Fruit fly (Drosophila melanogaster) whole organism, embryonic: Measurements from ENCODE around the gene HemK2.
A peak's percentile ranks its signal among the peaks of the same experiment; 100 is the strongest.

Experiments
- Atf-2 ChIP-seq: fragments of 200-800 bp; sonication (Bioruptor generic); optimal IDR thresholded peaks from 2 replicates; lab custom pipeline; 2016; ENCODE audit warnings: missing biosample characterization, missing genetic modification characterization
- CG10321 ChIP-seq: fragments of 200-800 bp; sonication (Bioruptor generic); IDR thresholded peaks from 2 replicates; pipeline ENCODE4 v1.3.6; 2022; ENCODE audit warnings: missing biosample characterization, missing genetic modification characterization
- CG10543 ChIP-seq: fragments of 200-800 bp; sonication (Bioruptor generic); optimal IDR thresholded peaks from 3 replicates; lab custom pipeline; 2017; ENCODE audit warnings: missing biosample characterization, mild to moderate bottlenecking, missing genetic modification characterization, moderate library complexity
- CG11504 ChIP-seq: fragments of 200-800 bp; sonication (Bioruptor generic); optimal IDR thresholded peaks from 3 replicates; lab custom pipeline; 2019; ENCODE audit warnings: missing biosample characterization, mild to moderate bottlenecking, missing genetic modification characterization, moderate library complexity
- CG11695 ChIP-seq: fragments of 200-800 bp; sonication (Bioruptor generic); IDR thresholded peaks from 3 replicates; pipeline ENCODE4 v1.3.6; 2022; ENCODE audit warnings: missing biosample characterization, missing genetic modification characterization
- CG12104 ChIP-seq: fragments of 200-800 bp; sonication (Bioruptor generic); optimal IDR thresholded peaks from 3 replicates; lab custom pipeline; 2016; ENCODE audit warnings: missing biosample characterization, missing genetic modification characterization
- CG13123 ChIP-seq: fragments of 200-800 bp; sonication (Bioruptor generic); optimal IDR thresholded peaks from 2 replicates; lab custom pipeline; 2016; ENCODE audit warnings: missing biosample characterization, missing genetic modification characterization
- CG14441 ChIP-seq: fragments of 200-800 bp; sonication (Bioruptor generic); IDR thresholded peaks from 2 replicates; pipeline ENCODE4 v1.3.6; 2022; ENCODE audit warnings: missing biosample characterization, missing genetic modification characterization
- CG14710 ChIP-seq: fragments of 200-800 bp; sonication (Bioruptor generic); optimal IDR thresholded peaks from 3 replicates; lab custom pipeline; 2019; ENCODE audit warnings: missing biosample characterization, mild to moderate bottlenecking, missing genetic modification characterization, moderate library complexity
- CG15073 ChIP-seq: fragments of 200-800 bp; sonication (Bioruptor generic); optimal IDR thresholded peaks from 2 replicates; lab custom pipeline; 2016; ENCODE audit warnings: missing biosample characterization, missing genetic modification characterization
- CG17802 ChIP-seq: fragments of 200-800 bp; sonication (Bioruptor generic); optimal IDR thresholded peaks from 2 replicates; lab custom pipeline; 2018; ENCODE audit warnings: missing biosample characterization, mild to moderate bottlenecking, missing genetic modification characterization, moderate library complexity
- CG30431 ChIP-seq: fragments of 200-800 bp; sonication (Bioruptor generic); optimal IDR thresholded peaks from 2 replicates; lab custom pipeline; 2017; ENCODE audit warnings: missing biosample characterization, missing genetic modification characterization
- CG32772 ChIP-seq: fragments of 200-800 bp; sonication (Bioruptor generic); IDR thresholded peaks from 2 replicates; pipeline ENCODE4 v1.3.6; 2022; ENCODE audit warnings: missing biosample characterization, missing genetic modification characterization
- CG34224 ChIP-seq: fragments of 200-800 bp; sonication (Bioruptor generic); IDR thresholded peaks from 3 replicates; pipeline ENCODE4 v1.3.6; 2022; ENCODE audit warnings: missing biosample characterization, missing genetic modification characterization; ENCODE audit not compliant: partially characterized antibody
- CG3726 ChIP-seq: fragments of 200-800 bp; sonication (Bioruptor generic); IDR thresholded peaks from 3 replicates; pipeline ENCODE4, ENCODE4 v1.3.6; 2022; ENCODE audit warnings: missing biosample characterization, missing genetic modification characterization
- CG3847 ChIP-seq: fragments of 200-800 bp; sonication (Bioruptor generic); IDR thresholded peaks from 2 replicates; pipeline ENCODE4 v1.3.6; 2022; ENCODE audit warnings: missing biosample characterization, missing genetic modification characterization
- CG4360 ChIP-seq: fragments of 200-800 bp; sonication (Bioruptor generic); IDR thresholded peaks from 2 replicates; pipeline ENCODE4 v1.3.6; 2022; ENCODE audit warnings: missing biosample characterization, missing genetic modification characterization
- CG4617 ChIP-seq: fragments of 200-800 bp; sonication (Bioruptor generic); optimal IDR thresholded peaks from 3 replicates; lab custom pipeline; 2016; ENCODE audit warnings: missing biosample characterization, missing genetic modification characterization, borderline replicate concordance
- CG4730 ChIP-seq: fragments of 200-800 bp; sonication (Bioruptor generic); IDR thresholded peaks from 2 replicates; pipeline ENCODE4 v1.3.6; 2022; ENCODE audit warnings: missing biosample characterization, missing genetic modification characterization
- CHES-1-like ChIP-seq: fragments of 200-800 bp; sonication (Bioruptor generic); optimal IDR thresholded peaks from 2 replicates; lab custom pipeline; 2016; ENCODE audit warnings: missing biosample characterization, missing genetic modification characterization
- D19B ChIP-seq: fragments of 200-800 bp; sonication (Bioruptor generic); optimal IDR thresholded peaks from 2 replicates; lab custom pipeline; 2017; ENCODE audit warnings: missing biosample characterization, mild to moderate bottlenecking, missing genetic modification characterization
- Dek ChIP-seq: fragments of 200-800 bp; sonication (Bioruptor generic); optimal IDR thresholded peaks from 3 replicates; lab custom pipeline; 2019; ENCODE audit warnings: missing biosample characterization, mild to moderate bottlenecking, missing genetic modification characterization, moderate library complexity
- Eip74EF ChIP-seq, 2 experiments: fragments of 200-800 bp in 1 of 2; fragments of >200 bp in 1 of 2; sonication (Bioruptor generic) in 1 of 2; optimal IDR thresholded peaks; 2 replicates each; lab custom pipeline; 2017 to 2019; ENCODE audit warnings: missing biosample characterization in 2 of 2, missing genetic modification characterization in 2 of 2, mild to moderate bottlenecking in 1 of 2, moderate library complexity in 1 of 2
- Fer2 ChIP-seq: fragments of 200-800 bp; sonication (Bioruptor generic); optimal IDR thresholded peaks from 2 replicates; lab custom pipeline; 2018; ENCODE audit warnings: missing biosample characterization, mild to moderate bottlenecking, missing genetic modification characterization, moderate library complexity
- NC2α ChIP-seq: fragments of 200-800 bp; sonication (Bioruptor generic); optimal IDR thresholded peaks from 2 replicates; lab custom pipeline; 2016; ENCODE audit warnings: missing biosample characterization, missing genetic modification characterization
- Poxn ChIP-seq: fragments of 200-800 bp; sonication (Bioruptor generic); IDR thresholded peaks from 2 replicates; pipeline ENCODE4 v1.3.6; 2022; ENCODE audit warnings: missing biosample characterization, missing genetic modification characterization
- Rx ChIP-seq: fragments of 200-800 bp; sonication (Bioruptor generic); IDR thresholded peaks from 2 replicates; pipeline ENCODE4 v1.3.6; 2022; ENCODE audit warnings: missing biosample characterization, missing genetic modification characterization
- Sin3A ChIP-seq: fragments of >200 bp; optimal IDR thresholded peaks from 2 replicates; lab custom pipeline; 2018
- Ssrp ChIP-seq: fragments of 200-800 bp; sonication (Bioruptor generic); optimal IDR thresholded peaks from 2 replicates; lab custom pipeline; 2018; ENCODE audit warnings: missing biosample characterization, mild to moderate bottlenecking, missing genetic modification characterization, moderate library complexity
- Usf ChIP-seq: fragments of 200-800 bp; sonication (Bioruptor generic); optimal IDR thresholded peaks from 2 replicates; lab custom pipeline; 2017; ENCODE audit warnings: missing genotype, missing biosample characterization, missing genetic modification characterization
- ara ChIP-seq: fragments of 200-800 bp; sonication (Bioruptor generic); IDR thresholded peaks from 2 replicates; pipeline ENCODE4 v1.3.6; 2022; ENCODE audit warnings: missing biosample characterization, missing genetic modification characterization
- ato ChIP-seq: fragments of 200-800 bp; sonication (Bioruptor generic); IDR thresholded peaks from 2 replicates; pipeline ENCODE4 v1.3.6; 2022; ENCODE audit warnings: missing biosample characterization, missing genetic modification characterization; ENCODE audit not compliant: partially characterized antibody
- bigmax ChIP-seq: fragments of 200-800 bp; sonication (Bioruptor generic); optimal IDR thresholded peaks from 2 replicates; lab custom pipeline; 2018; ENCODE audit warnings: missing biosample characterization, mild to moderate bottlenecking, missing genetic modification characterization
- br ChIP-seq: fragments of >200 bp; optimal IDR thresholded peaks from 2 replicates; lab custom pipeline; 2017
- btn ChIP-seq: fragments of 200-800 bp; sonication (Bioruptor generic); optimal IDR thresholded peaks from 2 replicates; lab custom pipeline; 2016; ENCODE audit warnings: missing biosample characterization, missing genetic modification characterization
- chn ChIP-seq: fragments of 200-800 bp; sonication (Bioruptor generic); optimal IDR thresholded peaks from 2 replicates; lab custom pipeline; 2016; ENCODE audit warnings: missing biosample characterization, missing genetic modification characterization
- crol ChIP-seq: fragments of 200-800 bp; sonication (Bioruptor generic); IDR thresholded peaks from 2 replicates; pipeline ENCODE4 v1.3.6; 2022; ENCODE audit warnings: missing biosample characterization, missing genetic modification characterization
- danr ChIP-seq: fragments of 200-800 bp; sonication (Bioruptor generic); IDR thresholded peaks from 2 replicates; pipeline ENCODE4 v1.3.6; 2022; ENCODE audit warnings: missing biosample characterization, missing genetic modification characterization
- fu2 ChIP-seq: fragments of 200-800 bp; sonication (Bioruptor generic); optimal IDR thresholded peaks from 2 replicates; lab custom pipeline; 2016; ENCODE audit warnings: missing biosample characterization, missing genetic modification characterization
- gfzf ChIP-seq: fragments of 200-800 bp; sonication (Bioruptor generic); optimal IDR thresholded peaks from 2 replicates; lab custom pipeline; 2016; ENCODE audit warnings: missing biosample characterization, mild to moderate bottlenecking, missing genetic modification characterization, moderate library complexity
- grau ChIP-seq: fragments of 200-800 bp; optimal IDR thresholded peaks from 3 replicates; lab custom pipeline; 2019; ENCODE audit warnings: missing biosample characterization, mild to moderate bottlenecking, missing genetic modification characterization, moderate library complexity
- gt ChIP-seq: fragments of 200-800 bp; sonication (Bioruptor generic); IDR thresholded peaks from 2 replicates; pipeline ENCODE4 v1.3.6; 2022; ENCODE audit warnings: missing biosample characterization, missing genetic modification characterization
- h ChIP-seq: fragments of >200 bp; optimal IDR thresholded peaks from 2 replicates; lab custom pipeline; 2017
- hth ChIP-seq: fragments of >200 bp; optimal IDR thresholded peaks from 2 replicates; lab custom pipeline; 2017; ENCODE audit warnings: inconsistent platforms
- jigr1 ChIP-seq: fragments of 200-800 bp; sonication (Bioruptor generic); IDR thresholded peaks from 3 replicates; pipeline ENCODE4 v1.3.6; 2022; ENCODE audit warnings: missing biosample characterization, missing genetic modification characterization
- nom ChIP-seq: fragments of 200-800 bp; sonication (Bioruptor generic); optimal IDR thresholded peaks from 2 replicates; lab custom pipeline; 2017; ENCODE audit warnings: missing biosample characterization, missing genetic modification characterization, mild to moderate bottlenecking, moderate library complexity, missing genetic modification reagents
- pho ChIP-seq: fragments of 200-800 bp; sonication (Bioruptor generic); optimal IDR thresholded peaks from 2 replicates; lab custom pipeline; 2016; ENCODE audit warnings: missing biosample characterization, missing genetic modification characterization
- pros ChIP-seq: fragments of 200-800 bp; sonication (Bioruptor generic); optimal IDR thresholded peaks from 3 replicates; lab custom pipeline; 2019; ENCODE audit warnings: missing biosample characterization, mild to moderate bottlenecking, missing genetic modification characterization, moderate library complexity
- ssp ChIP-seq: fragments of 200-800 bp; sonication (Bioruptor generic); IDR thresholded peaks from 2 replicates; pipeline ENCODE4 v1.3.6; 2022; ENCODE audit warnings: missing biosample characterization, missing genetic modification characterization
- tx ChIP-seq: fragments of 200-800 bp; sonication (Bioruptor generic); optimal IDR thresholded peaks from 2 replicates; lab custom pipeline; 2016; ENCODE audit warnings: missing biosample characterization, missing genetic modification characterization
- vfl ChIP-seq: fragments of 200-800 bp; sonication (Bioruptor generic); optimal IDR thresholded peaks from 2 replicates; lab custom pipeline; 2016; ENCODE audit warnings: missing biosample characterization, missing genetic modification characterization
- wor ChIP-seq: fragments of 200-800 bp; sonication (Bioruptor generic); IDR thresholded peaks from 2 replicates; pipeline ENCODE4 v1.3.6; 2022; ENCODE audit warnings: missing biosample characterization, missing genetic modification characterization
- zen ChIP-seq: fragments of 200-800 bp; sonication (Bioruptor generic); optimal IDR thresholded peaks from 3 replicates; lab custom pipeline; 2018; ENCODE audit warnings: missing biosample characterization, mild to moderate bottlenecking, missing genetic modification characterization, moderate library complexity

Gene HemK2

DNA sequence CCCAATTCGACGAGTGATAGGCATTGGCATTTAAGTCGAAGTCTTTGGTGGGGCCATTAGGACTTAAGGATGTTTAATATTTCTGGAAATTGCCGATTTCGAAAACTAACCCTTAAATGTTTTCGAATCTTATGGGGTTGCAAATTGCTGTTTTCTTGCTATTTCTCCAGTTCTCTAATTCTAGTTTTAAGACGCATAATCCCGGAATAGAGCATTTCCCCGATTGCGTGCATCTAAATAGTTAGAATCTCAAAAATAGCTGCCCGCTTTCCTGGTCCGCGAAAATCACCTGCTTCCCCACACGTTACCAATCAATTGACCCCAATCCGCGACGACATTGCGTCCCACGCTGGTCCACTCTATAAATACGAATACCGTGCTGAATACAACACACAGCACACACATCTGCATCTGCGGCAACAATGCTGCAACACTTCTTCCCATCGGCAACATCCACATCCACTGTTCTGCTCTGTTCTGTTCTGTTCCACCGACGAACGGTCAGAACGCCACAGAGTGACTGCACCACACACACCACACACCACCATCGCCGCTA lies 7.5 kb downstream of the HemK2 start, which contains the start of gene Bacc (continued):
- TF ChIP-seq D19B (GFP tag; lab: Kevin White, UChicago) (peak; percentile 40), ato (GFP tag; lab: Robert Waterston, UW) (no peak), Fer2 (tag; lab: Kevin White, UChicago) (peak; percentile 70), gfzf (GFP tag; lab: Kevin White, UChicago) (no peak), CG30431 (GFP tag; lab: Kevin White, UChicago) (peak; percentile 84), Ssrp (tag; lab: Kevin White, UChicago) (peak; percentile 81), tx (GFP tag; lab: Kevin White, UChicago) (peak; percentile 85), grau (tag; lab: Kevin White, UChicago) (peak; percentile 89), NC2α (GFP tag; lab: Kevin White, UChicago) (peak; percentile 73), br (lab: Kevin White, UChicago) (no peak), fu2 (GFP tag; lab: Kevin White, UChicago) (peak; percentile 87), CG17802 (tag; lab: Kevin White, UChicago) (peak; percentile 21), jigr1 (no peak), CG34224 (GFP tag; lab: Robert Waterston, UW) (no peak), pros (GFP tag; lab: Kevin White, UChicago) (peak; percentile 63), CG15073 (GFP tag; lab: Kevin White, UChicago) (peak; percentile 31), CG13123 (GFP tag; lab: Kevin White, UChicago) (peak; percentile 80), CG12104 (peak; percentile 89), hth (lab: Kevin White, UChicago) (no peak), CG3847 (GFP tag; lab: Robert Waterston, UW) (no peak), CG11695 (GFP tag; lab: Robert Waterston, UW) (no peak), nom (GFP tag; lab: Kevin White, UChicago) (peak; percentile 96), crol (no peak), CG4617 (GFP tag; lab: Kevin White, UChicago) (peak; percentile 67), ssp (no peak), gt (GFP tag; lab: Robert Waterston, UW) (no peak), Usf (peak; percentile 90), CG4360 (GFP tag; lab: Robert Waterston, UW) (no peak), Poxn (no peak), wor (GFP tag; lab: Robert Waterston, UW) (no peak), CG4730 (GFP tag; lab: Robert Waterston, UW) (no peak), zen (peak; percentile 45), Atf-2 (GFP tag; lab: Kevin White, UChicago) (peak; percentile 91), danr (GFP tag; lab: Robert Waterston, UW) (no peak), CG32772 (GFP tag; lab: Robert Waterston, UW) (no peak), bigmax (GFP tag; lab: Kevin White, UChicago) (no peak), Sin3A (no peak), CG10321 (GFP tag; lab: Robert Waterston, UW) (no peak), ara (no peak), vfl (GFP tag; lab: Kevin White, UChicago) (peak; percentile 82), CG14710 (peak; percentile 69), CG11504 (tag; lab: Kevin White, UChicago) (peak; percentile 94), CG10543 (GFP tag; lab: Kevin White, UChicago) (peak; percentile 74), CG3726 (no peak), h (lab: Kevin White, UChicago) (no peak), Dek (tag; lab: Kevin White, UChicago) (peak; percentile 77), CHES-1-like (GFP tag; lab: Kevin White, UChicago) (peak; percentile 92), chn (peak; percentile 58), Eip74EF (GFP tag; optimal IDR thresholded peaks at IDR 0.05; lab: Kevin White, UChicago) (no peak), btn (GFP tag; lab: Kevin White, UChicago) (peak; percentile 76), CG14441 (GFP tag; lab: Robert Waterston, UW) (no peak), pho (peak; percentile 88), Rx (no peak)
